Worm (Caenorhabditis elegans) whole organism, young adult: ENCODE results near the gene F35C8.8.

Experiments used
- B0019.2 ChIP-seq: fragments of 200-800 bp; sonication (Bioruptor generic); conservative IDR thresholded peaks from 2 replicates; pipeline ENCODE4 v1.3.6; 2022; ENCODE audit warnings: missing genetic modification reagents, missing genetic modification characterization, missing compliant biosample characterization
- B0035.1 ChIP-seq: sonication (generic microtip); optimal IDR thresholded peaks from 2 replicates; lab custom pipeline; 2016; ENCODE audit warnings: missing genetic modification characterization, mild to moderate bottlenecking, missing compliant biosample characterization, missing genotype, missing genetic modification reagents
- B0261.1 ChIP-seq: sonication (generic microtip); optimal IDR thresholded peaks from 2 replicates; lab custom pipeline; 2016; ENCODE audit warnings: mild to moderate bottlenecking, missing genetic modification characterization, moderate library complexity, missing compliant biosample characterization
- F23B12.7 ChIP-seq: sonication (generic microtip); optimal IDR thresholded peaks from 2 replicates; lab custom pipeline; 2017; ENCODE audit warnings: missing genetic modification characterization, mild to moderate bottlenecking, missing compliant biosample characterization, antibody characterized with exemption, moderate library complexity; ENCODE audit not compliant: insufficient read depth
- F37B4.10 ChIP-seq: fragments of 200-800 bp; sonication (Bioruptor generic); IDR thresholded peaks from 2 replicates; pipeline ENCODE4 v1.3.6; 2022; ENCODE audit warnings: missing genetic modification characterization, missing compliant biosample characterization
- T07F8.4 ChIP-seq: sonication (generic microtip); optimal IDR thresholded peaks from 2 replicates; lab custom pipeline; 2016; ENCODE audit warnings: mild to moderate bottlenecking, missing genetic modification characterization, moderate library complexity, missing compliant biosample characterization
- Y53F4B.3 ChIP-seq: fragments of 200-800 bp; sonication (Bioruptor generic); IDR thresholded peaks from 2 replicates; pipeline ENCODE4 v1.3.6; 2022; ENCODE audit warnings: missing genetic modification reagents, missing genetic modification characterization, missing compliant biosample characterization
- Y67H2A.10 ChIP-seq: fragments of 200-800 bp; sonication (Bioruptor generic); conservative IDR thresholded peaks from 2 replicates; pipeline ENCODE4 v1.3.6; 2022; ENCODE audit warnings: missing genetic modification reagents, missing genetic modification characterization, missing compliant biosample characterization
- Y79H2A.3 ChIP-seq: fragments of 200-800 bp; sonication (Bioruptor generic); conservative IDR thresholded peaks from 2 replicates; pipeline ENCODE4 v1.3.6; 2022; ENCODE audit warnings: missing genetic modification reagents, missing genetic modification characterization, missing compliant biosample characterization
- athp-1 ChIP-seq: sonication (generic microtip); optimal IDR thresholded peaks from 2 replicates; lab custom pipeline; 2017; ENCODE audit warnings: mild to moderate bottlenecking, missing genetic modification characterization, missing compliant biosample characterization
- ccch-3 ChIP-seq: fragments of 200-800 bp; sonication (Bioruptor generic); optimal IDR thresholded peaks from 2 replicates; lab custom pipeline; 2018; ENCODE audit warnings: mild to moderate bottlenecking, missing genetic modification characterization, missing compliant biosample characterization
- ceh-100 ChIP-seq: fragments of 200-800 bp; sonication (Bioruptor generic); IDR thresholded peaks from 2 replicates; pipeline ENCODE4 v1.3.6; 2022; ENCODE audit warnings: missing genetic modification reagents, missing genetic modification characterization, missing compliant biosample characterization
- ceh-27 ChIP-seq: fragments of 200-800 bp; sonication (Bioruptor generic); optimal IDR thresholded peaks from 2 replicates; lab custom pipeline; 2018; ENCODE audit warnings: mild to moderate bottlenecking, missing genetic modification characterization, moderate library complexity, missing compliant biosample characterization
- ceh-40 ChIP-seq: fragments of 200-800 bp; sonication (Bioruptor generic); IDR thresholded peaks from 2 replicates; pipeline ENCODE4 v1.3.6; 2022; ENCODE audit warnings: missing genetic modification characterization, missing compliant biosample characterization
- chd-7 ChIP-seq: sonication (generic microtip); optimal IDR thresholded peaks from 2 replicates; lab custom pipeline; 2016; ENCODE audit warnings: mild to moderate bottlenecking, missing genetic modification characterization, moderate library complexity, missing compliant biosample characterization
- dox-1 ChIP-seq: fragments of 200-800 bp; sonication (Bioruptor generic); IDR thresholded peaks from 2 replicates; pipeline ENCODE4 v1.3.6; 2022; ENCODE audit warnings: missing genetic modification reagents, missing genetic modification characterization, missing compliant biosample characterization
- dpff-1 ChIP-seq: sonication (generic microtip); optimal IDR thresholded peaks from 2 replicates; lab custom pipeline; 2017; ENCODE audit warnings: mild to moderate bottlenecking, missing genetic modification characterization, missing compliant biosample characterization
- efl-1 ChIP-seq: fragments of 150-350 bp; optimal IDR thresholded peaks from 2 replicates; lab custom pipeline; 2014; ENCODE audit warnings: missing biosample characterization, missing genetic modification reagents, missing genetic modification characterization
- fkh-3 ChIP-seq: sonication (generic microtip); optimal IDR thresholded peaks from 2 replicates; lab custom pipeline; 2016; ENCODE audit warnings: mild to moderate bottlenecking, missing genetic modification characterization, missing compliant biosample characterization
- him-1 ChIP-seq: sonication (generic microtip); optimal IDR thresholded peaks from 2 replicates; lab custom pipeline; 2016; ENCODE audit warnings: missing genotype, missing genetic modification reagents, missing genetic modification characterization, missing compliant biosample characterization
- hmg-1.2 ChIP-seq: fragments of 200-800 bp; sonication (Bioruptor generic); IDR thresholded peaks from 2 replicates; pipeline ENCODE4 v1.3.6; 2022; ENCODE audit warnings: missing genetic modification reagents, missing genetic modification characterization, missing compliant biosample characterization
- lag-1 ChIP-seq: fragments of 200-800 bp; sonication (Bioruptor generic); IDR thresholded peaks from 2 replicates; pipeline ENCODE4 v1.3.6; 2022; ENCODE audit warnings: missing genetic modification reagents, missing genetic modification characterization, missing compliant biosample characterization
- let-607 ChIP-seq, 2 experiments: fragments of 200-800 bp in 1 of 2; sonication (Bioruptor generic) in 1 of 2; sonication (generic microtip) in 1 of 2; optimal IDR thresholded peaks; 2 replicates each; lab custom pipeline; 2016 to 2018; ENCODE audit warnings: mild to moderate bottlenecking in 2 of 2, missing compliant biosample characterization in 2 of 2, missing genetic modification characterization in 2 of 2, moderate library complexity in 2 of 2, missing genotype in 1 of 2
- lin-54 ChIP-seq: fragments of 200-800 bp; sonication (Bioruptor generic); optimal IDR thresholded peaks from 2 replicates; lab custom pipeline; 2018; ENCODE audit warnings: mild to moderate bottlenecking, missing genetic modification characterization, missing compliant biosample characterization
- lir-1 ChIP-seq: fragments of 200-800 bp; sonication (Bioruptor generic); conservative IDR thresholded peaks from 2 replicates; pipeline ENCODE4 v1.3.6; 2022; ENCODE audit warnings: missing genetic modification reagents, missing genetic modification characterization, missing compliant biosample characterization
- madf-3 ChIP-seq: fragments of 200-800 bp; sonication (Bioruptor generic); IDR thresholded peaks from 2 replicates; pipeline ENCODE4 v1.3.6; 2022; ENCODE audit warnings: missing genetic modification reagents, missing genetic modification characterization, missing compliant biosample characterization
- madf-6 ChIP-seq: fragments of 200-800 bp; sonication (Bioruptor generic); IDR thresholded peaks from 2 replicates; pipeline ENCODE4 v1.3.6; 2022; ENCODE audit warnings: missing genetic modification reagents, missing genetic modification characterization, missing compliant biosample characterization
- madf-8 ChIP-seq: fragments of 200-800 bp; sonication (Bioruptor generic); conservative IDR thresholded peaks from 2 replicates; pipeline ENCODE4 v1.3.6; 2022; ENCODE audit warnings: missing genetic modification reagents, missing genetic modification characterization, missing compliant biosample characterization
- mcd-1 ChIP-seq: fragments of 200-800 bp; sonication (Bioruptor generic); IDR thresholded peaks from 2 replicates; pipeline ENCODE4 v1.3.6; 2022; ENCODE audit warnings: missing genetic modification reagents, missing genetic modification characterization, missing compliant biosample characterization
- mel-28 ChIP-seq: sonication (generic microtip); optimal IDR thresholded peaks from 2 replicates; lab custom pipeline; 2016; ENCODE audit warnings: borderline replicate concordance, mild to moderate bottlenecking, missing genetic modification characterization, missing compliant biosample characterization
- nfya-1 ChIP-seq: sonication (generic microtip); optimal IDR thresholded peaks from 2 replicates; lab custom pipeline; 2017; ENCODE audit warnings: antibody characterized with exemption, missing compliant biosample characterization, missing genetic modification characterization, borderline replicate concordance; ENCODE audit not compliant: insufficient read depth
- nhr-80 ChIP-seq: sonication (generic microtip); optimal IDR thresholded peaks from 2 replicates; lab custom pipeline; 2016; ENCODE audit warnings: missing genetic modification characterization, missing compliant biosample characterization
- rec-8 ChIP-seq, 2 experiments: sonication (generic microtip); optimal IDR thresholded peaks; 2 replicates each; lab custom pipeline; 2016; ENCODE audit warnings: mild to moderate bottlenecking in 2 of 2, missing genetic modification characterization in 2 of 2, missing genetic modification reagents in 2 of 2, missing genotype in 2 of 2, missing biosample characterization in 1 of 2, missing compliant biosample characterization in 1 of 2, moderate library complexity in 1 of 2
- repo-1 ChIP-seq: sonication (generic microtip); optimal IDR thresholded peaks from 2 replicates; lab custom pipeline; 2017; ENCODE audit warnings: mild to moderate bottlenecking, missing genetic modification characterization, missing compliant biosample characterization
- sdz-38 ChIP-seq: sonication (generic microtip); optimal IDR thresholded peaks from 2 replicates; lab custom pipeline; 2016; ENCODE audit warnings: missing genotype, missing genetic modification characterization, missing compliant biosample characterization
- snpc-1.3 ChIP-seq: sonication (generic microtip); optimal IDR thresholded peaks from 2 replicates; lab custom pipeline; 2017; ENCODE audit warnings: missing genetic modification characterization, mild to moderate bottlenecking, missing compliant biosample characterization, antibody characterized with exemption, moderate library complexity, missing genotype, missing genetic modification reagents; ENCODE audit not compliant: insufficient read depth
- snpc-4 ChIP-seq, 5 experiments: fragments of 150-350 bp in 1 of 5; sonication (generic microtip) in 4 of 5; optimal IDR thresholded peaks; 2 replicates each; lab custom pipeline; 2014 to 2018; ENCODE audit warnings: missing genetic modification characterization in 5 of 5, missing biosample characterization in 3 of 5, antibody characterized with exemption in 2 of 5, mild to moderate bottlenecking in 2 of 5, missing compliant biosample characterization in 2 of 5, missing genotype in 2 of 5, moderate library complexity in 2 of 5, missing genetic modification reagents in 1 of 5
- somi-1 ChIP-seq: fragments of 200-800 bp; sonication (Bioruptor generic); optimal IDR thresholded peaks from 2 replicates; lab custom pipeline; 2018; ENCODE audit warnings: mild to moderate bottlenecking, missing genetic modification characterization, missing compliant biosample characterization
- tlf-1 ChIP-seq: fragments of 200-800 bp; sonication (Bioruptor generic); optimal IDR thresholded peaks from 2 replicates; lab custom pipeline; 2018; ENCODE audit warnings: mild to moderate bottlenecking, missing genetic modification characterization, missing compliant biosample characterization
- unc-130 ChIP-seq: sonication (generic microtip); optimal IDR thresholded peaks from 2 replicates; lab custom pipeline; 2016; ENCODE audit warnings: missing genetic modification reagents, missing genetic modification characterization, missing compliant biosample characterization
- xnd-1 ChIP-seq: sonication (generic microtip); optimal IDR thresholded peaks from 2 replicates; lab custom pipeline; 2016; ENCODE audit warnings: missing genotype, missing genetic modification reagents, missing genetic modification characterization, missing compliant biosample characterization
- zim-3 ChIP-seq: sonication (generic microtip); optimal IDR thresholded peaks from 2 replicates; lab custom pipeline; 2017; ENCODE audit warnings: mild to moderate bottlenecking, missing genetic modification characterization, moderate library complexity, missing compliant biosample characterization

Gene F35C8.8

DNA sequence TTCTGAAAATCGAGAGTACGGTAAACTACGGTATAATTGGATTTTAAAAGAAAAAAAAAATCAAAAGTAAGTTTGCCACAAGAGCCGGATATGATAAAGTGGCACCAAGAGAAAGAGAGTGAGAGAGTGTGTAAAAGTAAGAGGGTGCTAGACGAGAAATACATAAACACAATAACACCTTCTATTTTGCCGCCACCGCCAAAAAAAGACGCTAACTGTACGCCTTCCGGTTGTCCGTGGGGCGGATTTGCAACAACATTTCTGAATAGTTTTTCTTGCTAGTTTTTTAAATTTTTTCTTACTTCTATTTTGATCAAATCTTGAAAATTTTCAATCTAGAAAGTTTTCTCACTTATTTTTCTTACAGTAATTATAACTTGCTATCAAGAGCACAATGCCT is at the start of gene F35C8.8:
TSS of gene F35C8.8 (minus strand) at position 2 of the 400 bp plus-strand sequence.
- no peak for TF ChIP-seq dpff-1 (tag; lab: Kevin White, UChicago)
- peak; percentile 27; the same call in 1 of the 2 replicates for TF ChIP-seq madf-8
- no peak for TF ChIP-seq unc-130
- TF ChIP-seq nfya-1 = no peak
- TF ChIP-seq B0019.2 = no peak
- TF ChIP-seq xnd-1 (tag; lab: Kevin White, UChicago) = peak; percentile 7
- TF ChIP-seq B0035.1 (tag; lab: Kevin White, UChicago) = no peak
- TF ChIP-seq madf-6 (GFP tag; lab: Robert Waterston, UW) = peak; percentile 80
- TF ChIP-seq hmg-1.2 (GFP tag; lab: Robert Waterston, UW) = peak; percentile 48
- no peak for TF ChIP-seq mcd-1 (GFP tag; lab: Robert Waterston, UW)
- TF ChIP-seq Y53F4B.3 (GFP tag; lab: Robert Waterston, UW) = no peak
- peak; percentile 66 for TF ChIP-seq efl-1
- TF ChIP-seq Y79H2A.3 (GFP tag; lab: Robert Waterston, UW) = no peak
- TF ChIP-seq lir-1 (GFP tag; lab: Robert Waterston, UW) = no peak

DNA sequence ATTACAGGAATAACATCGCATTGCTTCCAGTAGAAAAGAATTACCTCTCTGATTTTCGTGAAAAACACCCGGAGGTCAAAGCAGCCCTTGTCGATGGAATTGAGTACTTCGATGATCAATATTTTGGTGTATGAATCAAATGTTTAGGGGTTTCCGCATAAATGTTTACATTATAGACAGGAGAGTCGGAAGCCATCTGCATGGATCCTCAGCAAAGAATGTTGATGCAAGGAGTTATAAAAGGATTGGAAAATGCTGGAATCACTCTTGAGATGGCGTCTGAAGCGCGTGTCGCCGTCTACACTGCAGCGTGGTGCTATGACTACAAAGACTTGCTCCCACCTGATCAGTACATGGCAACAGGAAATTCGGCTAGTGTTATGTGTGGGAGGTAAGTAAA is 41.8 kb upstream of the F35C8.8 start, which contains the start of gene C41A3.2:
TSS of gene C41A3.2 (minus strand) at position 101 of the 400 bp plus-strand sequence.
- TF ChIP-seq madf-3 (GFP tag; lab: Robert Waterston, UW) (0 out of 2 replicates have a peak, but pooled peaks have one; percentile 32), B0035.1 (tag; lab: Kevin White, UChicago) (no peak)

DNA sequence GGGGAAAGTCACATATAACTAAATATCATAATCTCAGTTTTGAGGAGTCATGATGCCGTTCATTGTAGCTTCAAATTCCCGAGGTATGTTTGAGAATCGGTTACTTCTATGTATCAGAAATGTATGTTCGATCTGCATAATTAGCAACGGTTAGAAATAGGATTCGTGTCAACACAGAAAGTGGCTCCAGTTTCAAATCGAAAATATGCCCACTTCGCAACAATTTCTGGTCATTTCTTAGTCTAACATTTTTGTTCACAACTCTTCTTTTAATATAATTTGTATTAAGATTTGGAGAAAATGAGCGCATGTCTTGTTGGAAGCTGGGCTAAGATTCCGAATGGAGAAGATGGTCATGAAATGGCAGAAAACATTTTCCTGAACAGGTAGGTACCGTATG is 41.1 kb upstream of the F35C8.8 start, which contains the start of gene pks-1:
TSS of gene pks-1 (plus strand) at position 301 of the 400 bp plus-strand sequence.
- TF ChIP-seq ceh-40 (GFP tag; lab: Robert Waterston, UW) (no peak), B0261.1 (no peak), F23B12.7 (tag; lab: Kevin White, UChicago) (no peak), him-1 (tag; lab: Kevin White, UChicago) (no peak), athp-1 (no peak), sdz-38 (tag; lab: Kevin White, UChicago) (no peak)

DNA sequence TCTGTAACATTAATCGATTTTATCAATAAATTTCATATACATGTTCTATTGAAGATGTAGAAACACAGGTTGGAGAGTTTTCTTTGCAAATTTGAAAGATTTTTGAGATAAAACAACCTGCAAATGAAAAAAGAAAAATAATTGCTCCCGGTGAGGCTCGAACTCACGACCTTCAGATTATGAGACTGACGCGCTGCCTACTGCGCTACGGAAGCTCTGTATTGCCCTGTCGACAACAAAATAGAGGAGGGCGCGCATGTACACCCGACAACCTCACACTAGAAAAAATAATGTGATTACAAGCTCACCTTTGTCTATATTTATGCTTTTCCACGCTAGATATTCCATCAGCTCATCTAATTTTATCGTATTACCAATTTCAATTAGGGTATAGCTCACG is 34.8 kb upstream of the F35C8.8 start:
- TF ChIP-seq ccch-3 (GFP tag; lab: Kevin White, UChicago) = no peak
- TF ChIP-seq T07F8.4 (tag; lab: Kevin White, UChicago) = peak; percentile 38
- TF ChIP-seq lin-54 (GFP tag; lab: Kevin White, UChicago) = no peak
- no peak for TF ChIP-seq somi-1 (GFP tag; lab: Kevin White, UChicago)
- TF ChIP-seq nhr-80 = no peak
- TF ChIP-seq repo-1 = no peak
- TF ChIP-seq ceh-100 (GFP tag; lab: Robert Waterston, UW) = no peak
- TF ChIP-seq F37B4.10 (GFP tag; lab: Robert Waterston, UW) = no peak
- no peak for TF ChIP-seq nfya-1
- TF ChIP-seq snpc-4 (GFP tag; optimal IDR thresholded peaks at IDR 0.05; lab: Kevin White, UChicago) = peak; percentile 28
- peak in 2 of 4 experiments; percentile 41 to 68 for TF ChIP-seq snpc-4 (tag; optimal IDR thresholded peaks at IDR 0.05; lab: Kevin White, UChicago)
- TF ChIP-seq rec-8 (tag; optimal IDR thresholded peaks at IDR 0.05; lab: Kevin White, UChicago) = peak; percentile 1 to 35
- no peak for TF ChIP-seq Y67H2A.10
- peak; percentile 20 for TF ChIP-seq chd-7
- TF ChIP-seq let-607 (tag; optimal IDR thresholded peaks at IDR 0.05; lab: Kevin White, UChicago) = no peak
- no peak for TF ChIP-seq mel-28
- no peak for TF ChIP-seq zim-3 (tag; lab: Kevin White, UChicago)
- no peak for TF ChIP-seq lag-1 (GFP tag; lab: Robert Waterston, UW)
- TF ChIP-seq tlf-1 = no peak
- TF ChIP-seq fkh-3 = no peak
- no peak for TF ChIP-seq dpff-1 (tag; lab: Kevin White, UChicago)
- no peak for TF ChIP-seq ceh-27 (GFP tag; lab: Kevin White, UChicago)
- peak; percentile 39 for TF ChIP-seq snpc-1.3 (tag; lab: Kevin White, UChicago)
- TF ChIP-seq dox-1 (GFP tag; lab: Robert Waterston, UW) = 0 out of 2 replicates have a peak, but pooled peaks have one; percentile 51
- TF ChIP-seq F23B12.7 (tag; lab: Kevin White, UChicago) = peak; percentile 10
- TF ChIP-seq madf-3 (GFP tag; lab: Robert Waterston, UW) = no peak
